Worm (Caenorhabditis elegans) whole organism, L4/young adult: ENCODE measurements around the gene ins-35.

Source experiments
- W03F9.2 ChIP-seq: fragments of 150-350 bp; optimal IDR thresholded peaks from 2 replicates; lab custom pipeline; 2014; ENCODE audit warnings: missing biosample characterization, missing genetic modification characterization
- dao-5 ChIP-seq: sonication (generic microtip); optimal IDR thresholded peaks from 2 replicates; lab custom pipeline; 2016; ENCODE audit warnings: missing genotype, missing genetic modification characterization, moderate library complexity, missing compliant biosample characterization
- him-1 ChIP-seq: sonication (generic microtip); optimal IDR thresholded peaks from 2 replicates; lab custom pipeline; 2016; ENCODE audit warnings: missing genotype, missing genetic modification reagents, missing genetic modification characterization, missing compliant biosample characterization

ce11 chrV:20413426-20413825 is 38.1 kb downstream of the ins-35 start:
- TF ChIP-seq W03F9.2 (tag; lab: Kevin White, UChicago) (no peak), dao-5 (tag; lab: Kevin White, UChicago) (no peak), him-1 (tag; lab: Kevin White, UChicago) (no peak)
